Worm (Caenorhabditis elegans) whole organism, young adult: ENCODE measurements around the gene ptr-13.

Experiments used
- aptf-2 ChIP-seq: fragments of 200-800 bp; sonication (Bioruptor generic); conservative IDR thresholded peaks from 2 replicates; pipeline ENCODE4 v1.3.6; 2022; ENCODE audit warnings: missing genetic modification reagents, missing genetic modification characterization, missing compliant biosample characterization
- ceh-40 ChIP-seq: fragments of 200-800 bp; sonication (Bioruptor generic); IDR thresholded peaks from 2 replicates; pipeline ENCODE4 v1.3.6; 2022; ENCODE audit warnings: missing genetic modification characterization, missing compliant biosample characterization
- dpl-1 ChIP-seq: fragments of 150-350 bp; optimal IDR thresholded peaks from 2 replicates; lab custom pipeline; 2014; ENCODE audit warnings: missing biosample characterization, missing genetic modification reagents, missing genetic modification characterization

DNA sequence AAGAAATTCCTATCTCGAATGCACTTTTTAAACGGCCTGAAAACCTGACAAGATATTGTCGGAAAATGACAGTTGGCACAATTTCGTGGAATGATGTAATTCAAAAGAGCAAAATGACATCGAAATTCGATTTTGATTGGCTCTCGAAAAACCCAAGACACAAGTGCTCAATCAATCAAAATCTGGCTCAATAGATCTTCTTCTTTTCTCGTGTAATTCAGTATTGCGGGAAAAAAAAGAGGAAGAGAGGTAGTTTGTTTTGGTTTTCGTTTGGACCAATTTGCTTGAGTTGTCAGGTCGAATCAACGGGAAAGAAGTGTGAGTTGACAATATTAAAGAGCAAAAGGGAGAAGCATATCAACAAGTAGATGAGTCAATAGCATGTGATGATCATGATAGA lies 26.5 kb downstream of the ptr-13 start:
- TF ChIP-seq ceh-40 (GFP tag; lab: Robert Waterston, UW) (no peak), dpl-1 (no peak), aptf-2 (GFP tag; lab: Robert Waterston, UW) (no peak)
